Worm (Caenorhabditis elegans) whole organism, late embryonic: Measurements from ENCODE around the gene spat-3.
A peak's percentile ranks its signal among the peaks of the same experiment; 100 is the strongest.

Experiments
- C08G9.2 ChIP-seq: sonication (generic microtip); optimal IDR thresholded peaks from 2 replicates; lab custom pipeline; 2016; ENCODE audit warnings: mild to moderate bottlenecking, missing genetic modification characterization, moderate library complexity, missing compliant biosample characterization
- C38D4.7 ChIP-seq: fragments of 200-800 bp; sonication (Bioruptor generic); optimal IDR thresholded peaks from 2 replicates; lab custom pipeline; 2018; ENCODE audit warnings: mild to moderate bottlenecking, missing genetic modification characterization, moderate library complexity, missing compliant biosample characterization
- F13H6.1 ChIP-seq: sonication (generic microtip); optimal IDR thresholded peaks from 2 replicates; lab custom pipeline; 2016; ENCODE audit warnings: missing genetic modification characterization, missing compliant biosample characterization
- K09A11.1 ChIP-seq: sonication (generic microtip); optimal IDR thresholded peaks from 2 replicates; lab custom pipeline; 2017; ENCODE audit warnings: antibody characterized with exemption, mild to moderate bottlenecking, missing genetic modification characterization, missing compliant biosample characterization; ENCODE audit not compliant: insufficient read depth
- T23F11.4 ChIP-seq: fragments of 200-800 bp; sonication (Bioruptor generic); optimal IDR thresholded peaks from 2 replicates; lab custom pipeline; 2018; ENCODE audit warnings: mild to moderate bottlenecking, missing genetic modification characterization, missing compliant biosample characterization
- Y22D7AL.16 ChIP-seq: sonication (generic microtip); optimal IDR thresholded peaks from 2 replicates; lab custom pipeline; 2016; ENCODE audit warnings: missing genetic modification characterization, missing compliant biosample characterization
- ahr-1 ChIP-seq: sonication (generic microtip); optimal IDR thresholded peaks from 2 replicates; lab custom pipeline; 2016; ENCODE audit warnings: missing genetic modification characterization, missing compliant biosample characterization
- ama-1 ChIP-seq: fragments of 150-350 bp; optimal IDR thresholded peaks from 2 replicates; lab custom pipeline; 2014
- ceh-14 ChIP-seq: sonication (generic microtip); optimal IDR thresholded peaks from 2 replicates; lab custom pipeline; 2016; ENCODE audit warnings: missing genotype, missing genetic modification characterization, missing compliant biosample characterization
- ceh-18 ChIP-seq: sonication (generic microtip); optimal IDR thresholded peaks from 2 replicates; lab custom pipeline; 2016; ENCODE audit warnings: missing genetic modification characterization, missing compliant biosample characterization
- ceh-19 ChIP-seq: fragments of 200-800 bp; sonication (Bioruptor generic); optimal IDR thresholded peaks from 2 replicates; lab custom pipeline; 2018; ENCODE audit warnings: mild to moderate bottlenecking, missing genetic modification characterization, missing compliant biosample characterization
- ceh-31 ChIP-seq: sonication (generic microtip); optimal IDR thresholded peaks from 2 replicates; lab custom pipeline; 2016; ENCODE audit warnings: missing genetic modification characterization, missing compliant biosample characterization
- ceh-34 ChIP-seq: sonication (generic microtip); optimal IDR thresholded peaks from 2 replicates; lab custom pipeline; 2016; ENCODE audit warnings: mild to moderate bottlenecking, missing genetic modification characterization, missing compliant biosample characterization
- ceh-45 ChIP-seq: fragments of 200-800 bp; sonication (Bioruptor generic); IDR thresholded peaks from 2 replicates; pipeline ENCODE4 v1.3.6; 2022; ENCODE audit warnings: missing genetic modification reagents, missing genetic modification characterization, missing compliant biosample characterization
- ceh-6 ChIP-seq: fragments of 200-800 bp; sonication (Bioruptor generic); optimal IDR thresholded peaks from 2 replicates; lab custom pipeline; 2018; ENCODE audit warnings: mild to moderate bottlenecking, missing genetic modification characterization, missing compliant biosample characterization
- che-1 ChIP-seq: sonication (generic microtip); optimal IDR thresholded peaks from 2 replicates; lab custom pipeline; 2016; ENCODE audit warnings: mild to moderate bottlenecking, missing genetic modification characterization, missing compliant biosample characterization
- elt-2 ChIP-seq: sonication (generic microtip); optimal IDR thresholded peaks from 2 replicates; lab custom pipeline; 2016; ENCODE audit warnings: missing genetic modification reagents, missing genetic modification characterization, missing compliant biosample characterization
- elt-4 ChIP-seq: sonication (generic microtip); optimal IDR thresholded peaks from 2 replicates; lab custom pipeline; 2016; ENCODE audit warnings: missing genetic modification characterization, missing compliant biosample characterization
- ets-4 ChIP-seq: sonication (generic microtip); optimal IDR thresholded peaks from 2 replicates; lab custom pipeline; 2016; ENCODE audit warnings: missing genetic modification characterization, missing compliant biosample characterization
- fkh-10 ChIP-seq: fragments of 150-350 bp; optimal IDR thresholded peaks from 2 replicates; lab custom pipeline; 2014; ENCODE audit warnings: missing biosample characterization, missing genetic modification reagents, missing genetic modification characterization
- gmeb-2 ChIP-seq: sonication (generic microtip); optimal IDR thresholded peaks from 2 replicates; lab custom pipeline; 2016; ENCODE audit warnings: missing genetic modification characterization, inconsistent platforms, missing compliant biosample characterization
- hlh-13 ChIP-seq: fragments of 200-800 bp; sonication (Bioruptor generic); optimal IDR thresholded peaks from 2 replicates; lab custom pipeline; 2018; ENCODE audit warnings: mild to moderate bottlenecking, missing genetic modification characterization, missing compliant biosample characterization
- hlh-30 ChIP-seq: sonication (generic microtip); optimal IDR thresholded peaks from 2 replicates; lab custom pipeline; 2017; ENCODE audit warnings: antibody characterized with exemption, missing genetic modification characterization, missing compliant biosample characterization; ENCODE audit not compliant: insufficient read depth
- hlh-6 ChIP-seq: sonication (generic microtip); optimal IDR thresholded peaks from 2 replicates; lab custom pipeline; 2016; ENCODE audit warnings: missing genotype, missing genetic modification characterization, missing compliant biosample characterization
- lim-6 ChIP-seq: sonication (generic microtip); optimal IDR thresholded peaks from 2 replicates; lab custom pipeline; 2016; ENCODE audit warnings: missing genetic modification characterization, missing compliant biosample characterization
- lin-11 ChIP-seq: fragments of 200-800 bp; sonication (Bioruptor generic); optimal IDR thresholded peaks from 2 replicates; lab custom pipeline; 2018; ENCODE audit warnings: mild to moderate bottlenecking, missing genetic modification characterization, missing compliant biosample characterization
- madf-2 ChIP-seq: sonication (generic microtip); optimal IDR thresholded peaks from 2 replicates; lab custom pipeline; 2017; ENCODE audit warnings: missing genetic modification characterization, missing compliant biosample characterization
- nfya-1 ChIP-seq: sonication (generic microtip); optimal IDR thresholded peaks from 2 replicates; lab custom pipeline; 2017; ENCODE audit warnings: missing genetic modification characterization, mild to moderate bottlenecking, missing compliant biosample characterization, antibody characterized with exemption, moderate library complexity
- nhr-11 ChIP-seq: fragments of 150-350 bp; optimal IDR thresholded peaks from 2 replicates; lab custom pipeline; 2014; ENCODE audit warnings: missing biosample characterization, missing genetic modification characterization
- nhr-232 ChIP-seq: sonication (generic microtip); optimal IDR thresholded peaks from 2 replicates; lab custom pipeline; 2016; ENCODE audit warnings: missing genetic modification characterization, missing compliant biosample characterization
- pat-9 ChIP-seq: fragments of 200-800 bp; sonication (Bioruptor generic); optimal IDR thresholded peaks from 2 replicates; lab custom pipeline; 2018; ENCODE audit warnings: mild to moderate bottlenecking, missing genetic modification characterization, moderate library complexity, missing compliant biosample characterization
- pros-1 ChIP-seq: fragments of 150-350 bp; optimal IDR thresholded peaks from 2 replicates; lab custom pipeline; 2014; ENCODE audit warnings: missing biosample characterization, missing genetic modification reagents, missing genetic modification characterization
- ref-2 ChIP-seq: sonication (generic microtip); optimal IDR thresholded peaks from 2 replicates; lab custom pipeline; 2016; ENCODE audit warnings: missing genetic modification characterization, missing compliant biosample characterization
- rnt-1 ChIP-seq: sonication (generic microtip); optimal IDR thresholded peaks from 2 replicates; lab custom pipeline; 2016; ENCODE audit warnings: missing genetic modification characterization, missing compliant biosample characterization
- sdc-2 ChIP-seq: sonication (generic microtip); optimal IDR thresholded peaks from 2 replicates; lab custom pipeline; 2016; ENCODE audit warnings: missing genotype, missing genetic modification characterization, missing compliant biosample characterization
- sox-2 ChIP-seq: fragments of 200-800 bp; sonication (Bioruptor generic); IDR thresholded peaks from 2 replicates; pipeline ENCODE4 v1.3.6; 2022; ENCODE audit warnings: missing genetic modification reagents, missing genetic modification characterization, missing compliant biosample characterization
- syd-9 ChIP-seq: sonication (generic microtip); optimal IDR thresholded peaks from 2 replicates; lab custom pipeline; 2016; ENCODE audit warnings: mild to moderate bottlenecking, missing genetic modification characterization, moderate library complexity, missing compliant biosample characterization
- ttx-3 ChIP-seq: sonication (generic microtip); optimal IDR thresholded peaks from 2 replicates; lab custom pipeline; 2016; ENCODE audit warnings: missing genetic modification reagents, missing genetic modification characterization, missing compliant biosample characterization
- unc-42 ChIP-seq: sonication (generic microtip); optimal IDR thresholded peaks from 2 replicates; lab custom pipeline; 2016; ENCODE audit warnings: missing genotype, missing genetic modification characterization, missing compliant biosample characterization
- unc-55 ChIP-seq: sonication (generic microtip); optimal IDR thresholded peaks from 2 replicates; lab custom pipeline; 2017; ENCODE audit warnings: missing biosample characterization, missing genetic modification reagents, missing genetic modification characterization
- zip-5 ChIP-seq: sonication (generic microtip); optimal IDR thresholded peaks from 2 replicates; lab custom pipeline; 2016; ENCODE audit warnings: missing genetic modification characterization, missing compliant biosample characterization

The spat-3 gene

ce11 chrX:4576272-4576671, 29.5 kb downstream of the spat-3 start (continued):
- no peak for TF ChIP-seq ref-2
- no peak for TF ChIP-seq K09A11.1 (tag; lab: Kevin White, UChicago)
- no peak for TF ChIP-seq zip-5
- TF ChIP-seq ceh-45 (GFP tag; lab: Robert Waterston, UW) = no peak
- TF ChIP-seq unc-55 (GFP tag; lab: Kevin White, UChicago) = no peak
- no peak for TF ChIP-seq ama-1 (lab: Kevin White, UChicago)
- peak; percentile 20 for TF ChIP-seq ceh-19 (GFP tag; lab: Kevin White, UChicago)
- no peak for TF ChIP-seq hlh-6 (tag; lab: Kevin White, UChicago)
- no peak for TF ChIP-seq syd-9
- TF ChIP-seq ceh-34 (tag; lab: Kevin White, UChicago) = no peak
- no peak for TF ChIP-seq pat-9 (tag; lab: Kevin White, UChicago)
- no peak for TF ChIP-seq rnt-1 (tag; lab: Kevin White, UChicago)
- 0 out of 2 replicates have a peak, but pooled peaks have one; percentile 11 for TF ChIP-seq sox-2 (GFP tag; lab: Robert Waterston, UW)
- no peak for TF ChIP-seq che-1
- peak; percentile 22 for TF ChIP-seq unc-42 (tag; lab: Kevin White, UChicago)
- no peak for TF ChIP-seq elt-2
- no peak for TF ChIP-seq madf-2 (tag; lab: Kevin White, UChicago)
- TF ChIP-seq, all 69 proteins: peak for 7

- no peak for TF ChIP-seq fkh-10 (GFP tag; lab: Kevin White, UChicago)
- peak; percentile 61 for TF ChIP-seq unc-42 (tag; lab: Kevin White, UChicago)
These were observed 30.9 kb downstream of the spat-3 start for ce11 chrX:4574873-4575272.

ce11 chrX:4571137-4571536, 34.6 kb downstream of the spat-3 start, which contains the start of gene amt-1:
Gene amt-1, plus strand, starts transcription at chrX:4571437.
- TF ChIP-seq nhr-232 (tag; lab: Kevin White, UChicago) = no peak
- TF ChIP-seq ttx-3 (tag; lab: Kevin White, UChicago) = no peak
- no peak for TF ChIP-seq F13H6.1 (tag; lab: Kevin White, UChicago)
- TF ChIP-seq C38D4.7 = no peak
- no peak for TF ChIP-seq ceh-18
- TF ChIP-seq nhr-11 (tag; lab: Kevin White, UChicago) = no peak
- TF ChIP-seq ceh-34 (tag; lab: Kevin White, UChicago) = no peak
- TF ChIP-seq hlh-13 (GFP tag; lab: Kevin White, UChicago) = no peak
- no peak for TF ChIP-seq ahr-1 (tag; lab: Kevin White, UChicago)
- no peak for TF ChIP-seq lin-11 (tag; lab: Kevin White, UChicago)
- no peak for TF ChIP-seq ceh-31 (tag; lab: Kevin White, UChicago)
- TF ChIP-seq gmeb-2 (tag; lab: Kevin White, UChicago) = no peak

- TF ChIP-seq nfya-1 (tag; lab: Kevin White, UChicago) = no peak
- no peak for TF ChIP-seq ceh-6
- TF ChIP-seq elt-4 (tag; lab: Kevin White, UChicago) = no peak
- TF ChIP-seq Y22D7AL.16 (tag; lab: Kevin White, UChicago) = no peak
- TF ChIP-seq hlh-6 (tag; lab: Kevin White, UChicago) = no peak
- no peak for TF ChIP-seq madf-2 (tag; lab: Kevin White, UChicago)
- TF ChIP-seq ceh-19 (GFP tag; lab: Kevin White, UChicago) = no peak
- no peak for TF ChIP-seq K09A11.1 (tag; lab: Kevin White, UChicago)
- no peak for TF ChIP-seq lim-6 (tag; lab: Kevin White, UChicago)
- no peak for TF ChIP-seq ets-4 (tag; lab: Kevin White, UChicago)
- TF ChIP-seq sdc-2 = no peak
- TF ChIP-seq T23F11.4 (GFP tag; lab: Kevin White, UChicago) = no peak
- TF ChIP-seq ceh-18 = no peak
- TF ChIP-seq pros-1 = no peak
- TF ChIP-seq lin-11 (tag; lab: Kevin White, UChicago) = no peak
- TF ChIP-seq hlh-13 (GFP tag; lab: Kevin White, UChicago) = no peak
- no peak for TF ChIP-seq C08G9.2 (tag; lab: Kevin White, UChicago)
- no peak for TF ChIP-seq hlh-30 (tag; lab: Kevin White, UChicago)
- no peak for TF ChIP-seq ceh-14 (tag; lab: Kevin White, UChicago)
- TF ChIP-seq che-1 = no peak
These were observed 36.5 kb downstream of the spat-3 start for ce11 chrX:4569276-4569675.
